Fruit fly (Drosophila melanogaster): Measurements from ENCODE around the gene c-cup.

DNA sequence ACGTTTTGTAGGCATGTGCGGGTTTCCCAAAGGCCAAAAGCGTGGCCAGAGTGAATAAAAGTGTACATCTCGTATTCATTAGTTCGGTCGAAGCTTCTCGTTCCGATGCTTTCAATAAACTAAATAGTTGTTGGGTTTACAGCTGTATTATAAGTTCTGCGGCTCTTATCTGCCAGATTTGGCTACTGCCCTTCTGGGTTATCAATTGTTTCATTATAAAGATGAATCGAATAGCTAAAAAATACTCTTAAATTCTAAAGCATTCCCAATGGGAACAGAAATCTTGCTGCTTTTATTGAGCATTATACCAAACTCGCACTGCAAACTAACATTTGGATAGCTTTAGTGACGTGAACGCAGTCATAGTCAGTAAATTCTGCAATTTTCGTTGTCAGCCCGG lies 6.0 kb downstream of the c-cup start, which contains the start of gene CG31664:
- TF ChIP-seq fru (GFP tag; optimal IDR thresholded peaks at IDR 0.05) (no peak), Myc (optimal IDR thresholded peaks at IDR 0.05) (no peak), usp (GFP tag; optimal IDR thresholded peaks at IDR 0.05) (no peak), lola (GFP tag; optimal IDR thresholded peaks at IDR 0.05) (no peak)

Measured in whole organism, wandering third instar larva.